Worm (Caenorhabditis elegans): ENCODE results near the gene C01G10.1.

DNA sequence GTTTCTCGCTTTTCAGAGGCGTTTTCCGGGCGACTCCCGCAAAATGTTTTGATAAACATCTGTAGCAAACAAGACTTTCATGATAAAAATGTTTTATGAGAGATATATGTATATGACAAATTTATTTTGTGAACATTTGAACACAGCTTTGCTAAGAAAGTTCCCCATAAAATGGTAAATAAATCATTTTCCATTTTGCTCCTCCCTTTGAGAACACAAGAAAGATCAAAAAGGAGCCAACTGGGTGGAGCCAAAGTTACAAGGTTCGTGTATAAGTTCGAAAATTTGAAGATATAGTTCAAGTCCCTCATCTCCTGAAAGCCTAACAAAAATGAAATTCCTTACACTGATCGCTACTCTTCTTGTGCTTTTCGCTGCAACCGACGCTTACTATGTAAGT lies 9.1 kb upstream of the C01G10.1 start, which contains the start of gene C01G10.17:
- TF ChIP-seq mdl-1 (tag; optimal IDR thresholded peaks at IDR 0.05) (no peak), fos-1 (tag; optimal IDR thresholded peaks at IDR 0.05) (no peak), nhr-28 (tag; optimal IDR thresholded peaks at IDR 0.05) (no peak), nhr-11 (tag; optimal IDR thresholded peaks at IDR 0.05) (no peak), unc-62 (GFP tag; optimal IDR thresholded peaks at IDR 0.05 in 1 of 2) (no peak), unc-62 (tag; optimal IDR thresholded peaks at IDR 0.05) (no peak), arid-1 (GFP tag; conservative IDR thresholded peaks at IDR 0.05) (no peak), ztf-11 (tag; optimal IDR thresholded peaks at IDR 0.05) (no peak)
